Worm (Caenorhabditis elegans): ENCODE measurements around the gene set-13.

The set-13 gene

ce11 chrII:2843088-2843487 is 26.3 kb downstream of the set-13 start, which contains the start of gene Y110A2AL.7:
TSS of gene Y110A2AL.7 (minus strand) at chrII:2843188.
- TF ChIP-seq ztf-1 (GFP tag; conservative IDR thresholded peaks at IDR 0.05), result no peak
- no peak for TF ChIP-seq unc-62 (GFP tag; optimal IDR thresholded peaks at IDR 0.05)
- TF ChIP-seq nhr-237 (tag; optimal IDR thresholded peaks at IDR 0.05), result no peak
- no peak for TF ChIP-seq Y55F3AM.14 (GFP tag; optimal IDR thresholded peaks at IDR 0.05)
- no peak for TF ChIP-seq nhr-25 (tag; optimal IDR thresholded peaks at IDR 0.05)
- no peak for TF ChIP-seq mbf-1 (tag; optimal IDR thresholded peaks at IDR 0.05)
- no peak for TF ChIP-seq lin-11 (tag; optimal IDR thresholded peaks at IDR 0.05)
- no peak for TF ChIP-seq gmeb-1 (tag; optimal IDR thresholded peaks at IDR 0.05)
- no peak for TF ChIP-seq alr-1 (tag; optimal IDR thresholded peaks at IDR 0.05)
- TF ChIP-seq nhr-6 (tag; optimal IDR thresholded peaks at IDR 0.05), result no peak
- no peak for TF ChIP-seq sma-9 (GFP tag; optimal IDR thresholded peaks at IDR 0.05)
- no peak for TF ChIP-seq sma-9 (tag; optimal IDR thresholded peaks at IDR 0.05)
- TF ChIP-seq nhr-129 (tag; optimal IDR thresholded peaks at IDR 0.05), result no peak
- no peak for TF ChIP-seq C34F6.9 (tag; optimal IDR thresholded peaks at IDR 0.05)
- no peak for TF ChIP-seq lin-13 (GFP tag; optimal IDR thresholded peaks at IDR 0.05)

- TF ChIP-seq nhr-23 (tag; optimal IDR thresholded peaks at IDR 0.05), result no peak
- TF ChIP-seq lsy-2 (tag; optimal IDR thresholded peaks at IDR 0.05), result no peak
- no peak for TF ChIP-seq mab-5 (tag; optimal IDR thresholded peaks at IDR 0.05)
- no peak for TF ChIP-seq sma-9 (GFP tag; optimal IDR thresholded peaks at IDR 0.05)
- no peak for TF ChIP-seq sma-9 (tag; optimal IDR thresholded peaks at IDR 0.05)
- no peak for TF ChIP-seq nhr-237 (tag; optimal IDR thresholded peaks at IDR 0.05)
- no peak for TF ChIP-seq mbf-1 (tag; optimal IDR thresholded peaks at IDR 0.05)
- TF ChIP-seq fos-1 (tag; optimal IDR thresholded peaks at IDR 0.05), result no peak
- TF ChIP-seq elt-1 (tag; optimal IDR thresholded peaks at IDR 0.05), result no peak
- no peak for TF ChIP-seq unc-62 (GFP tag; optimal IDR thresholded peaks at IDR 0.05)
- TF ChIP-seq sma-3 (GFP tag; optimal IDR thresholded peaks at IDR 0.05), result no peak
- no peak for TF ChIP-seq nhr-10 (tag; optimal IDR thresholded peaks at IDR 0.05)
- TF ChIP-seq sem-4 (tag; optimal IDR thresholded peaks at IDR 0.05), result no peak
- no peak for TF ChIP-seq ztf-11 (tag; optimal IDR thresholded peaks at IDR 0.05)
- TF ChIP-seq mdl-1 (tag; optimal IDR thresholded peaks at IDR 0.05), result no peak
- TF ChIP-seq crh-2 (tag; optimal IDR thresholded peaks at IDR 0.05), result no peak
- no peak for TF ChIP-seq F13H6.1 (tag; optimal IDR thresholded peaks at IDR 0.05)
- TF ChIP-seq ceh-82 (tag; optimal IDR thresholded peaks at IDR 0.05), result no peak
- TF ChIP-seq zag-1 (tag; optimal IDR thresholded peaks at IDR 0.05), result no peak
- no peak for TF ChIP-seq egl-27 (tag; optimal IDR thresholded peaks at IDR 0.05)
- no peak for TF ChIP-seq lin-11 (tag; optimal IDR thresholded peaks at IDR 0.05)
Measured at ce11 chrII:2845674-2846073, 28.9 kb downstream of the set-13 start.

- no peak for TF ChIP-seq lin-11 (tag; optimal IDR thresholded peaks at IDR 0.05)
- no peak for TF ChIP-seq unc-62 (GFP tag; optimal IDR thresholded peaks at IDR 0.05)
- TF ChIP-seq zag-1 (tag; optimal IDR thresholded peaks at IDR 0.05), result no peak
- TF ChIP-seq nhr-23 (tag; optimal IDR thresholded peaks at IDR 0.05), result no peak
- no peak for TF ChIP-seq nhr-237 (tag; optimal IDR thresholded peaks at IDR 0.05)
- no peak for TF ChIP-seq aly-2 (tag; optimal IDR thresholded peaks at IDR 0.05)
- no peak for TF ChIP-seq snpc-4 (tag; optimal IDR thresholded peaks at IDR 0.05)
- TF ChIP-seq egl-27 (tag; optimal IDR thresholded peaks at IDR 0.05), result no peak
- TF ChIP-seq lin-39 (tag; optimal IDR thresholded peaks at IDR 0.05), result no peak
- TF ChIP-seq C34F6.9 (tag; optimal IDR thresholded peaks at IDR 0.05), result no peak
- no peak for TF ChIP-seq unc-55 (GFP tag; optimal IDR thresholded peaks at IDR 0.05)
- no peak for TF ChIP-seq unc-39 (tag; optimal IDR thresholded peaks at IDR 0.05)
- no peak for TF ChIP-seq sem-4 (tag; optimal IDR thresholded peaks at IDR 0.05)
- TF ChIP-seq nhr-10 (tag; optimal IDR thresholded peaks at IDR 0.05), result no peak
- TF ChIP-seq peb-1 (tag; optimal IDR thresholded peaks at IDR 0.05), result no peak
Measured at ce11 chrII:2846552-2846951, 29.8 kb downstream of the set-13 start.

ce11 chrII:2852493-2852892 is 35.7 kb downstream of the set-13 start, which contains the start of gene ptc-3:
TSS of gene ptc-3 (minus strand) at chrII:2852593.
- TF ChIP-seq unc-55 (GFP tag; optimal IDR thresholded peaks at IDR 0.05) (no peak), C34F6.9 (tag; optimal IDR thresholded peaks at IDR 0.05) (no peak), nhr-21 (tag; optimal IDR thresholded peaks at IDR 0.05) (no peak), nhr-10 (tag; optimal IDR thresholded peaks at IDR 0.05) (no peak), mdl-1 (tag; optimal IDR thresholded peaks at IDR 0.05) (no peak), zag-1 (tag; optimal IDR thresholded peaks at IDR 0.05) (no peak), nhr-6 (tag; optimal IDR thresholded peaks at IDR 0.05) (no peak), nhr-25 (tag; optimal IDR thresholded peaks at IDR 0.05) (no peak), sma-9 (GFP tag; optimal IDR thresholded peaks at IDR 0.05) (no peak), sma-9 (tag; optimal IDR thresholded peaks at IDR 0.05) (no peak)
